Fruit fly (Drosophila melanogaster) whole organism, embryonic: ENCODE data around the gene sra.

Source experiments
- Ada2b ChIP-seq: fragments of 200-800 bp; sonication (Bioruptor generic); IDR thresholded peaks from 2 replicates; pipeline ENCODE4 v1.3.6; 2022; ENCODE audit warnings: missing biosample characterization, missing genetic modification characterization
- Awh ChIP-seq: fragments of 200-800 bp; sonication (Bioruptor generic); IDR thresholded peaks from 2 replicates; pipeline ENCODE4, ENCODE4 v1.3.6; 2022; ENCODE audit warnings: missing biosample characterization, missing genetic modification characterization
- CG10267 ChIP-seq: fragments of 200-800 bp; sonication (Bioruptor generic); optimal IDR thresholded peaks from 2 replicates; lab custom pipeline; 2018; ENCODE audit warnings: missing biosample characterization, mild to moderate bottlenecking, missing genetic modification characterization, moderate library complexity
- CG10462 ChIP-seq: fragments of 200-800 bp; sonication (Bioruptor generic); optimal IDR thresholded peaks from 2 replicates; lab custom pipeline; 2016; ENCODE audit warnings: missing biosample characterization, missing genetic modification characterization
- CG10959 ChIP-seq: fragments of 200-800 bp; sonication (Bioruptor generic); IDR thresholded peaks from 2 replicates; pipeline ENCODE4 v1.3.6; 2022; ENCODE audit warnings: missing biosample characterization, missing genetic modification characterization
- CG11398 ChIP-seq: fragments of 200-800 bp; sonication (Bioruptor generic); optimal IDR thresholded peaks from 2 replicates; lab custom pipeline; 2016; ENCODE audit warnings: missing biosample characterization, missing genetic modification characterization
- CG11695 ChIP-seq: fragments of 200-800 bp; sonication (Bioruptor generic); IDR thresholded peaks from 3 replicates; pipeline ENCODE4 v1.3.6; 2022; ENCODE audit warnings: missing biosample characterization, missing genetic modification characterization
- CG1233 ChIP-seq: fragments of 200-800 bp; sonication (Bioruptor generic); optimal IDR thresholded peaks from 4 replicates; lab custom pipeline; 2018; ENCODE audit warnings: missing biosample characterization, mild to moderate bottlenecking, missing genetic modification characterization
- CG13894 ChIP-seq: fragments of 200-800 bp; sonication (Bioruptor generic); optimal IDR thresholded peaks from 3 replicates; lab custom pipeline; 2018; ENCODE audit warnings: missing biosample characterization, mild to moderate bottlenecking, missing genetic modification characterization, moderate library complexity
- CG14014 ChIP-seq: fragments of 200-800 bp; sonication (Bioruptor generic); IDR thresholded peaks from 2 replicates; pipeline ENCODE4 v1.3.6; 2022; ENCODE audit warnings: missing biosample characterization, missing genetic modification characterization
- CG15011 ChIP-seq: fragments of 200-800 bp; sonication (Bioruptor generic); optimal IDR thresholded peaks from 3 replicates; lab custom pipeline; 2018; ENCODE audit warnings: missing biosample characterization, mild to moderate bottlenecking, missing genetic modification characterization
- CG16779 ChIP-seq: fragments of 200-800 bp; sonication (Bioruptor generic); IDR thresholded peaks from 2 replicates; pipeline ENCODE4 v1.3.6; 2022; ENCODE audit warnings: missing biosample characterization, missing genetic modification characterization
- CG17568 ChIP-seq: fragments of 200-800 bp; sonication (Bioruptor generic); optimal IDR thresholded peaks from 2 replicates; lab custom pipeline; 2018; ENCODE audit warnings: missing biosample characterization, mild to moderate bottlenecking, missing genetic modification characterization, moderate library complexity
- CG18262 ChIP-seq: fragments of 200-800 bp; optimal IDR thresholded peaks from 3 replicates; lab custom pipeline; 2019; ENCODE audit warnings: missing biosample characterization, mild to moderate bottlenecking, missing genetic modification characterization, moderate library complexity
- CG18599 ChIP-seq: fragments of 200-800 bp; sonication (Bioruptor generic); optimal IDR thresholded peaks from 3 replicates; lab custom pipeline; 2017; ENCODE audit warnings: missing biosample characterization, missing genetic modification characterization, mild to moderate bottlenecking, moderate library complexity, missing genetic modification reagents
- CG18619 ChIP-seq: fragments of 200-800 bp; sonication (Bioruptor generic); optimal IDR thresholded peaks from 3 replicates; lab custom pipeline; 2017; ENCODE audit warnings: missing biosample characterization, mild to moderate bottlenecking, missing genetic modification characterization
- CG34376 ChIP-seq: fragments of 200-800 bp; sonication (Bioruptor generic); optimal IDR thresholded peaks from 2 replicates; lab custom pipeline; 2018; ENCODE audit warnings: missing biosample characterization, mild to moderate bottlenecking, missing genetic modification characterization
- CG4360 ChIP-seq: fragments of 200-800 bp; sonication (Bioruptor generic); IDR thresholded peaks from 2 replicates; pipeline ENCODE4 v1.3.6; 2022; ENCODE audit warnings: missing biosample characterization, missing genetic modification characterization
- CG4820 ChIP-seq: fragments of 200-800 bp; sonication (Bioruptor generic); optimal IDR thresholded peaks from 3 replicates; lab custom pipeline; 2016; ENCODE audit warnings: missing biosample characterization, missing genetic modification characterization
- CG8765 ChIP-seq: fragments of 200-800 bp; sonication (Bioruptor generic); IDR thresholded peaks from 2 replicates; pipeline ENCODE4 v1.3.6; 2022; ENCODE audit warnings: missing biosample characterization, missing genetic modification characterization
- CG9932 ChIP-seq: fragments of 200-800 bp; sonication (Bioruptor generic); IDR thresholded peaks from 2 replicates; pipeline ENCODE4 v1.3.6; 2022; ENCODE audit warnings: missing biosample characterization, missing genetic modification characterization
- Doc2 ChIP-seq: fragments of 200-800 bp; sonication (Bioruptor generic); IDR thresholded peaks from 2 replicates; pipeline ENCODE4 v1.3.6; 2022; ENCODE audit warnings: missing biosample characterization, missing genetic modification characterization
- GATAe ChIP-seq: fragments of 200-800 bp; sonication (Bioruptor generic); conservative IDR thresholded peaks from 2 replicates; pipeline ENCODE4 v1.3.6; 2022; ENCODE audit warnings: missing biosample characterization, missing genetic modification characterization
- H15 ChIP-seq: fragments of 200-800 bp; sonication (Bioruptor generic); IDR thresholded peaks from 3 replicates; pipeline ENCODE4 v1.3.6; 2022; ENCODE audit warnings: missing biosample characterization, missing genetic modification characterization
- HLHmδ ChIP-seq: fragments of 200-800 bp; sonication (Bioruptor generic); optimal IDR thresholded peaks from 2 replicates; lab custom pipeline; 2018; ENCODE audit warnings: missing biosample characterization, mild to moderate bottlenecking, missing genetic modification characterization, moderate library complexity
- Hr39 ChIP-seq: fragments of >200 bp; optimal IDR thresholded peaks from 2 replicates; lab custom pipeline; 2017
- Lim3 ChIP-seq: fragments of 200-800 bp; sonication (Bioruptor generic); IDR thresholded peaks from 2 replicates; pipeline ENCODE4 v1.3.6; 2022; ENCODE audit warnings: missing biosample characterization, missing genetic modification characterization
- MBD-R2 ChIP-seq: fragments of 200-800 bp; sonication (Bioruptor generic); IDR thresholded peaks from 2 replicates; pipeline ENCODE4 v1.3.6; 2022; ENCODE audit warnings: missing biosample characterization, missing genetic modification characterization
- NFAT ChIP-seq: fragments of 200-800 bp; sonication (Bioruptor generic); IDR thresholded peaks from 2 replicates; pipeline ENCODE4 v1.3.6; 2022; ENCODE audit warnings: missing biosample characterization, missing genetic modification characterization
- Neu2 ChIP-seq: fragments of 200-800 bp; sonication (Bioruptor generic); optimal IDR thresholded peaks from 3 replicates; lab custom pipeline; 2016; ENCODE audit warnings: missing biosample characterization, missing genetic modification characterization, borderline replicate concordance
- Optix ChIP-seq: fragments of 200-800 bp; sonication (Bioruptor generic); IDR thresholded peaks from 3 replicates; pipeline ENCODE4 v1.3.6; 2022; ENCODE audit warnings: missing biosample characterization, missing genetic modification characterization
- Pdp1 ChIP-seq, 2 experiments: fragments of 200-800 bp; sonication (Bioruptor generic); optimal IDR thresholded peaks; 3 replicates each; lab custom pipeline; 2016; ENCODE audit warnings: missing biosample characterization in 2 of 2, missing genetic modification characterization in 2 of 2, mild to moderate bottlenecking in 1 of 2, moderate library complexity in 1 of 2
- Ptx1 ChIP-seq: fragments of 200-800 bp; sonication (Bioruptor generic); IDR thresholded peaks from 2 replicates; pipeline ENCODE4 v1.3.6; 2022; ENCODE audit warnings: missing biosample characterization, missing genetic modification characterization
- Sox102F ChIP-seq: fragments of 200-800 bp; sonication (Bioruptor generic); optimal IDR thresholded peaks from 2 replicates; lab custom pipeline; 2018; ENCODE audit warnings: missing biosample characterization, mild to moderate bottlenecking, missing genetic modification characterization, moderate library complexity
- ap ChIP-seq: fragments of 200-800 bp; sonication (Bioruptor generic); IDR thresholded peaks from 2 replicates; pipeline ENCODE4 v1.3.6; 2022; ENCODE audit warnings: missing biosample characterization, missing genetic modification characterization
- az2 ChIP-seq: fragments of 200-800 bp; sonication (Bioruptor generic); optimal IDR thresholded peaks from 3 replicates; lab custom pipeline; 2016; ENCODE audit warnings: missing biosample characterization, missing genetic modification characterization
- bowl ChIP-seq: fragments of 200-800 bp; sonication (Bioruptor generic); IDR thresholded peaks from 2 replicates; pipeline ENCODE4 v1.3.6; 2022; ENCODE audit warnings: missing biosample characterization, missing genetic modification characterization
- br ChIP-seq: fragments of >200 bp; optimal IDR thresholded peaks from 2 replicates; lab custom pipeline; 2017
- dmrt11E ChIP-seq: fragments of 200-800 bp; sonication (Bioruptor generic); optimal IDR thresholded peaks from 3 replicates; lab custom pipeline; 2018; ENCODE audit warnings: missing biosample characterization, mild to moderate bottlenecking, missing genetic modification characterization, moderate library complexity
- grn ChIP-seq: fragments of 200-800 bp; sonication (Bioruptor generic); optimal IDR thresholded peaks from 3 replicates; lab custom pipeline; 2017; ENCODE audit warnings: missing biosample characterization, missing genetic modification characterization
- luna ChIP-seq: fragments of 200-800 bp; sonication (Bioruptor generic); optimal IDR thresholded peaks from 2 replicates; lab custom pipeline; 2016; ENCODE audit warnings: missing biosample characterization, missing genetic modification characterization
- maf-S ChIP-seq: fragments of 200-800 bp; sonication (Bioruptor generic); optimal IDR thresholded peaks from 2 replicates; lab custom pipeline; 2016; ENCODE audit warnings: missing biosample characterization, missing genetic modification characterization
- org-1 ChIP-seq: fragments of 200-800 bp; sonication (Bioruptor generic); optimal IDR thresholded peaks from 2 replicates; lab custom pipeline; 2017; ENCODE audit warnings: missing biosample characterization, missing genetic modification characterization
- ro ChIP-seq: fragments of 200-800 bp; sonication (Bioruptor generic); IDR thresholded peaks from 2 replicates; pipeline ENCODE4 v1.3.6; 2022; ENCODE audit warnings: missing biosample characterization, missing genetic modification characterization
- slbo ChIP-seq: fragments of 200-800 bp; sonication (Bioruptor generic); IDR thresholded peaks from 2 replicates; pipeline ENCODE4 v1.3.6; 2022; ENCODE audit warnings: missing biosample characterization, missing genetic modification characterization
- slou ChIP-seq: fragments of 200-800 bp; sonication (Bioruptor generic); optimal IDR thresholded peaks from 3 replicates; lab custom pipeline; 2016; ENCODE audit warnings: missing biosample characterization, missing genetic modification characterization
- so ChIP-seq: fragments of 200-800 bp; sonication (Bioruptor generic); IDR thresholded peaks from 3 replicates; pipeline ENCODE4 v1.3.6; 2022; ENCODE audit warnings: missing biosample characterization, missing genetic modification characterization
- trem ChIP-seq: fragments of 200-800 bp; optimal IDR thresholded peaks from 3 replicates; lab custom pipeline; 2019; ENCODE audit warnings: missing biosample characterization, mild to moderate bottlenecking, missing genetic modification characterization, moderate library complexity
- vvl ChIP-seq: fragments of 200-800 bp; sonication (Bioruptor generic); IDR thresholded peaks from 2 replicates; pipeline ENCODE4 v1.3.6; 2022; ENCODE audit warnings: missing biosample characterization, missing genetic modification characterization
- wor ChIP-seq: fragments of 200-800 bp; sonication (Bioruptor generic); IDR thresholded peaks from 2 replicates; pipeline ENCODE4 v1.3.6; 2022; ENCODE audit warnings: missing biosample characterization, missing genetic modification characterization
- z ChIP-seq: fragments of 200-800 bp; sonication (Bioruptor generic); IDR thresholded peaks from 3 replicates; pipeline ENCODE4 v1.3.6; 2022; ENCODE audit warnings: missing biosample characterization, missing genetic modification characterization

The sra gene

DNA sequence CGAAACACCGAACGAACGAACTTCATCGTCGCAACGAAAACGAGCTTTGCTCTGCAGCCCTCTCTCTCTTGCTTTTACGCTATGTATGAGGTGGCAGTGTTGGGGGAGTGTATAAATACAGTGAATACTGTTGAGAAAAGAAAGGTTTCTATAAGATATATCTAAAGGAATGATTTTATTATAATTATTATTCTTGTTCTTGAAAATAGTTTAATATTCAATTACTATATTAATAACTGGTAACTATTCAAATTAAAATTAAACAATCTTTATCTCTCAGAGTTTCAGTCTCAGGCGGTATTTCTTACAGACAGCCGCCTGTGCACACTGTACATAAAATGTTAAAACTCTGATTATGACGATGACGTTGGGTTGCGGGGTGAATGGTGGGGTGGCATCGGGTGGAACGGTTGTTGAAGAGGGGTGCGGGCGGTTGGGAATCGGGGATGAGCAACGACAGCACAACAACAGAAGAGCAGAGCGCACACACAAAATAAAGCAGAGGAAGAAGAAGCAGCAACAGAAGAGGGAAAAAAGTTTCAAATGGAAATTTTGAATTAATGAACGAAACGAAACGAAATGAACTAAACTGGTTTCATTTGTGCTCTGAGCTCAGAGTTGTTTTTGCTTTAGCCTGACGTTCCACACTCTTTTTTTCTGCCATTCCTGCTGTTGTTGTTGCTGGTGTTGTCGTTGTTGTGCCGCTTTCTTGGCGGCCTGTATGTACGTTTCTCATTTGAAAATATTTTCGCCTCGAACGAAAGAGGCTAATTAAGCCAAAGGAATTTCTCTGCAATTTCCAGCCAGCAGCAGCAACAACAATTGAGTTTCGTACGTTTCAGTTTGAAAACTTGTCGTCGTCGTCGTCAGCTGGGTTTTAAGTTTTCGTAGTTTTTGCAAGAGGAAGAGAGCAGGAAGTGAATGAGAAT lies 50.2 kb downstream of the sra start (continued):
- peak; percentile 99 for TF ChIP-seq Sox102F (GFP tag; lab: Kevin White, UChicago)
- no peak for TF ChIP-seq CG11695
- peak; percentile 99 for TF ChIP-seq CG18599
- no peak for TF ChIP-seq br (lab: Kevin White, UChicago)
- no peak for TF ChIP-seq so (GFP tag; lab: Robert Waterston, UW)
- peak; percentile 97 for TF ChIP-seq dmrt11E (tag; lab: Kevin White, UChicago)
- peak; percentile 10 for TF ChIP-seq luna (GFP tag; lab: Kevin White, UChicago)
- TF ChIP-seq ro (GFP tag; lab: Robert Waterston, UW), result no peak
- TF ChIP-seq MBD-R2, result no peak
- peak; percentile 54 for TF ChIP-seq maf-S
- peak; percentile 95 for TF ChIP-seq CG13894 (tag; lab: Kevin White, UChicago)
- peak; percentile 97 for TF ChIP-seq CG18619
- TF ChIP-seq vvl (GFP tag; lab: Robert Waterston, UW), result no peak
- peak; percentile 96 for TF ChIP-seq CG1233 (GFP tag; lab: Kevin White, UChicago)
- peak; percentile 65 for TF ChIP-seq HLHmδ (GFP tag; lab: Kevin White, UChicago)
- TF ChIP-seq CG16779, result no peak
- no peak for TF ChIP-seq ap
- no peak for TF ChIP-seq Lim3 (GFP tag; lab: Robert Waterston, UW)
- TF ChIP-seq Awh, result no peak
- TF ChIP-seq slbo (GFP tag; lab: Robert Waterston, UW), result no peak
- peak; percentile 76 for TF ChIP-seq grn (GFP tag; lab: Kevin White, UChicago)
- no peak for TF ChIP-seq Doc2 (GFP tag; lab: Robert Waterston, UW)
- TF ChIP-seq CG34376 (GFP tag; lab: Kevin White, UChicago), result peak; percentile 92
- TF ChIP-seq CG4820 (GFP tag; lab: Kevin White, UChicago), result peak; percentile 96
- peak; percentile 96 for TF ChIP-seq CG10267 (tag; lab: Kevin White, UChicago)
- no peak for TF ChIP-seq CG11398
- peak; percentile 95 for TF ChIP-seq org-1 (GFP tag; lab: Kevin White, UChicago)
- TF ChIP-seq CG18262 (tag; lab: Kevin White, UChicago), result peak; percentile 99
- no peak for TF ChIP-seq Ada2b (GFP tag; lab: Robert Waterston, UW)
- peak; percentile 97 for TF ChIP-seq CG15011 (GFP tag; lab: Kevin White, UChicago)
- TF ChIP-seq Optix (GFP tag; lab: Robert Waterston, UW), result no peak
- TF ChIP-seq az2 (GFP tag; lab: Kevin White, UChicago), result peak; percentile 98
- no peak for TF ChIP-seq Ptx1
- TF ChIP-seq trem (tag; lab: Kevin White, UChicago), result peak; percentile 95
- TF ChIP-seq slou (GFP tag; lab: Kevin White, UChicago), result peak; percentile 94
- no peak for TF ChIP-seq CG10959 (GFP tag; lab: Robert Waterston, UW)
- TF ChIP-seq GATAe, result no peak
- no peak for TF ChIP-seq bowl (GFP tag; lab: Robert Waterston, UW)
- TF ChIP-seq wor (GFP tag; lab: Robert Waterston, UW), result no peak
- TF ChIP-seq CG9932 (GFP tag; lab: Robert Waterston, UW), result no peak
- TF ChIP-seq CG17568 (GFP tag; lab: Kevin White, UChicago), result peak; percentile 96
- no peak for TF ChIP-seq H15 (GFP tag; lab: Robert Waterston, UW)
- no peak for TF ChIP-seq Hr39 (lab: Kevin White, UChicago)
- peak; percentile 89 for TF ChIP-seq CG10462 (GFP tag; lab: Kevin White, UChicago)
- TF ChIP-seq Pdp1 (GFP tag; optimal IDR thresholded peaks at IDR 0.05; lab: Kevin White, UChicago), result peak; percentile 73 to 89
- TF ChIP-seq CG14014 (GFP tag; lab: Robert Waterston, UW), result no peak
- TF ChIP-seq CG8765 (GFP tag; lab: Robert Waterston, UW), result no peak
- TF ChIP-seq z (GFP tag; lab: Robert Waterston, UW), result no peak
- TF ChIP-seq CG4360, result no peak
- TF ChIP-seq NFAT (GFP tag; lab: Robert Waterston, UW), result no peak
- no peak for TF ChIP-seq Neu2 (GFP tag; lab: Kevin White, UChicago)
